Worm (Caenorhabditis elegans) whole organism, L2 larva: ENCODE data around the gene prk-2.

Source experiments
- C34F6.9 ChIP-seq: fragments of 150-350 bp; optimal IDR thresholded peaks from 2 replicates; lab custom pipeline; 2014; ENCODE audit warnings: missing biosample characterization, missing genetic modification characterization
- F13H6.1 ChIP-seq: sonication (generic microtip); optimal IDR thresholded peaks from 2 replicates; lab custom pipeline; 2016; ENCODE audit warnings: missing genetic modification characterization, missing compliant biosample characterization
- Y55F3AM.14 ChIP-seq: fragments of 200-800 bp; sonication (Bioruptor generic); optimal IDR thresholded peaks from 2 replicates; lab custom pipeline; 2018; ENCODE audit warnings: mild to moderate bottlenecking, missing genetic modification characterization, missing compliant biosample characterization
- ZK546.5 ChIP-seq: sonication (generic microtip); optimal IDR thresholded peaks from 2 replicates; lab custom pipeline; 2017; ENCODE audit warnings: missing biosample characterization, missing genetic modification characterization
- ama-1 ChIP-seq: fragments of 150-350 bp; optimal IDR thresholded peaks from 2 replicates; lab custom pipeline; 2018; ENCODE audit warnings: inconsistent platforms
- blmp-1 ChIP-seq: sonication (generic microtip); optimal IDR thresholded peaks from 2 replicates; lab custom pipeline; 2017; ENCODE audit warnings: missing genetic modification characterization, mild to moderate bottlenecking, missing compliant biosample characterization, antibody characterized with exemption, moderate library complexity; ENCODE audit not compliant: insufficient read depth
- ceh-16 ChIP-seq: fragments of 150-350 bp; optimal IDR thresholded peaks from 2 replicates; lab custom pipeline; 2014; ENCODE audit warnings: missing biosample characterization, missing genetic modification characterization
- crh-2 ChIP-seq: sonication (generic microtip); optimal IDR thresholded peaks from 2 replicates; lab custom pipeline; 2017; ENCODE audit warnings: missing biosample characterization, missing genetic modification characterization
- dmd-4 ChIP-seq: sonication (generic microtip); optimal IDR thresholded peaks from 2 replicates; lab custom pipeline; 2017; ENCODE audit warnings: missing biosample characterization, missing genetic modification characterization
- egl-27 ChIP-seq: sonication (generic microtip); optimal IDR thresholded peaks from 3 replicates; lab custom pipeline; 2017; ENCODE audit warnings: missing biosample characterization, missing genetic modification reagents, missing genetic modification characterization
- elt-1 ChIP-seq: fragments of 150-350 bp; optimal IDR thresholded peaks from 2 replicates; lab custom pipeline; 2014; ENCODE audit warnings: missing biosample characterization, missing genetic modification characterization
- elt-3 ChIP-seq: sonication (generic microtip); optimal IDR thresholded peaks from 2 replicates; lab custom pipeline; 2017; ENCODE audit warnings: missing biosample characterization, missing genetic modification characterization
- fos-1 ChIP-seq: fragments of 150-350 bp; optimal IDR thresholded peaks from 2 replicates; lab custom pipeline; 2014; ENCODE audit warnings: missing biosample characterization, missing genetic modification characterization
- gmeb-1 ChIP-seq: fragments of 150-350 bp; optimal IDR thresholded peaks from 2 replicates; lab custom pipeline; 2014; ENCODE audit warnings: missing biosample characterization, missing genetic modification characterization
- lin-13 ChIP-seq: fragments of 150-350 bp; optimal IDR thresholded peaks from 2 replicates; lab custom pipeline; 2014; ENCODE audit warnings: missing biosample characterization, missing genetic modification reagents, missing genetic modification characterization
- lin-39 ChIP-seq: fragments of 150-350 bp; optimal IDR thresholded peaks from 2 replicates; lab custom pipeline; 2014; ENCODE audit warnings: missing biosample characterization, missing genetic modification reagents, missing genetic modification characterization
- lsy-2 ChIP-seq, 2 experiments: fragments of 150-350 bp in 1 of 2; sonication (generic microtip) in 1 of 2; optimal IDR thresholded peaks; 2 replicates each; lab custom pipeline; 2014 to 2017; ENCODE audit warnings: missing biosample characterization in 2 of 2, missing genetic modification characterization in 2 of 2
- mab-5 ChIP-seq: fragments of 150-350 bp; optimal IDR thresholded peaks from 2 replicates; lab custom pipeline; 2014; ENCODE audit warnings: missing biosample characterization, missing genetic modification characterization
- mbf-1 ChIP-seq: sonication (generic microtip); optimal IDR thresholded peaks from 2 replicates; lab custom pipeline; 2017; ENCODE audit warnings: missing biosample characterization, missing genetic modification characterization
- mdl-1 ChIP-seq, 2 experiments: fragments of 150-350 bp in 1 of 2; sonication (generic microtip) in 1 of 2; optimal IDR thresholded peaks; 2 replicates each; lab custom pipeline; 2017; ENCODE audit warnings: missing biosample characterization in 2 of 2, missing genetic modification characterization in 2 of 2
- nhr-10 ChIP-seq: sonication (generic microtip); optimal IDR thresholded peaks from 2 replicates; lab custom pipeline; 2017; ENCODE audit warnings: missing biosample characterization, missing genetic modification characterization
- nhr-12 ChIP-seq: fragments of 150-350 bp; optimal IDR thresholded peaks from 2 replicates; lab custom pipeline; 2014; ENCODE audit warnings: missing biosample characterization, missing genetic modification characterization
- nhr-129 ChIP-seq: fragments of 150-350 bp; optimal IDR thresholded peaks from 2 replicates; lab custom pipeline; 2014; ENCODE audit warnings: missing biosample characterization, missing genetic modification characterization
- nhr-21 ChIP-seq: fragments of 150-350 bp; optimal IDR thresholded peaks from 2 replicates; lab custom pipeline; 2014; ENCODE audit warnings: missing biosample characterization, missing genetic modification characterization
- nhr-237 ChIP-seq: fragments of 150-350 bp; optimal IDR thresholded peaks from 2 replicates; lab custom pipeline; 2014; ENCODE audit warnings: missing biosample characterization, missing genetic modification characterization
- nhr-25 ChIP-seq: fragments of 150-350 bp; sonication (generic microtip); optimal IDR thresholded peaks from 3 replicates; lab custom pipeline; 2014; ENCODE audit warnings: missing biosample characterization, missing genetic modification characterization
- nhr-77 ChIP-seq: fragments of 150-350 bp; optimal IDR thresholded peaks from 2 replicates; lab custom pipeline; 2014; ENCODE audit warnings: missing biosample characterization, missing genetic modification characterization
- sem-4 ChIP-seq: fragments of 150-350 bp; optimal IDR thresholded peaks from 2 replicates; lab custom pipeline; 2014; ENCODE audit warnings: missing biosample characterization, missing genetic modification reagents, missing genetic modification characterization
- skn-1 ChIP-seq: sonication (generic microtip); optimal IDR thresholded peaks from 2 replicates; lab custom pipeline; 2017; ENCODE audit warnings: missing biosample characterization, missing genetic modification characterization
- sma-3 ChIP-seq: sonication (generic microtip); optimal IDR thresholded peaks from 2 replicates; lab custom pipeline; 2016; ENCODE audit warnings: missing genetic modification reagents, missing genetic modification characterization, missing compliant biosample characterization
- sma-9 ChIP-seq, 2 experiments: fragments of 150-350 bp in 1 of 2; sonication (generic microtip) in 1 of 2; optimal IDR thresholded peaks; 2 replicates each; lab custom pipeline; 2014 to 2016; ENCODE audit warnings: missing genetic modification characterization in 2 of 2, mild to moderate bottlenecking in 1 of 2, missing biosample characterization in 1 of 2, missing compliant biosample characterization in 1 of 2, missing genetic modification reagents in 1 of 2, moderate library complexity in 1 of 2
- snpc-4 ChIP-seq: fragments of 150-350 bp; optimal IDR thresholded peaks from 2 replicates; lab custom pipeline; 2014; ENCODE audit warnings: missing biosample characterization, missing genetic modification characterization
- unc-39 ChIP-seq: fragments of 150-350 bp; optimal IDR thresholded peaks from 2 replicates; lab custom pipeline; 2014; ENCODE audit warnings: missing biosample characterization, missing genetic modification characterization
- unc-55 ChIP-seq: fragments of 150-350 bp; sonication (generic microtip); optimal IDR thresholded peaks from 3 replicates; lab custom pipeline; 2014; ENCODE audit warnings: missing biosample characterization, missing genetic modification reagents, missing genetic modification characterization
- unc-62 ChIP-seq: fragments of 150-350 bp; optimal IDR thresholded peaks from 2 replicates; lab custom pipeline; 2014; ENCODE audit warnings: missing biosample characterization, missing genetic modification reagents, missing genetic modification characterization
- zag-1 ChIP-seq: fragments of 150-350 bp; optimal IDR thresholded peaks from 2 replicates; lab custom pipeline; 2014; ENCODE audit warnings: missing biosample characterization, missing genetic modification characterization
- ztf-1 ChIP-seq: fragments of 200-800 bp; sonication (Bioruptor generic); conservative IDR thresholded peaks from 2 replicates; pipeline ENCODE4 v1.3.6; 2022; ENCODE audit warnings: missing genetic modification characterization, missing compliant biosample characterization
- ztf-11 ChIP-seq: sonication (generic microtip); optimal IDR thresholded peaks from 2 replicates; lab custom pipeline; 2017; ENCODE audit warnings: missing biosample characterization, missing genetic modification characterization

The prk-2 gene

DNA sequence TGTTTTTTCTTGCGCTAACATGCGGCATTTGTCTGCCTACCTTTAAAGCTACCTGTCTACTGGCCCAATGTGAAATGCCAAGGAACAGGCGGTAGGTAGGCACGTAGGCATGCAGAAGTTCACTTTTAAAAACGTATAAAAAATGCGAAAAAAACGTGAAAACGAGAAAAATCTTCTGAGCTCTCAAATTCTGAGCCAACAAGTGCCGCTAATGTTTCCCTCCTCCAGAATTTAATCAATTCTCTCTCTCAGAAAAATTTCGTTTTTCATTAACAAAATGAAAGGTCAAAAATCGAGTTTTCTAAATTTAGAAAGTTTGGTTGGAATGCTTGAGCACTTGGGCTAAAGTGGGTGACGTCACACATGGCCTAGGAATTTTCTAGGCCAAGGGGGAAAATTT lies 12.5 kb upstream of the prk-2 start:
- TF ChIP-seq gmeb-1 (tag; lab: Kevin White, UChicago) (no peak), sma-9 (GFP tag; optimal IDR thresholded peaks at IDR 0.05; lab: Kevin White, UChicago) (no peak), sma-9 (tag; optimal IDR thresholded peaks at IDR 0.05; lab: Kevin White, UChicago) (no peak), lsy-2 (tag; optimal IDR thresholded peaks at IDR 0.05; lab: Kevin White, UChicago) (no peak), dmd-4 (tag; lab: Kevin White, UChicago) (no peak), nhr-237 (tag; lab: Kevin White, UChicago) (no peak), mbf-1 (tag; lab: Kevin White, UChicago) (no peak), lin-39 (tag; lab: Kevin White, UChicago) (no peak), skn-1 (no peak), unc-55 (no peak)

DNA sequence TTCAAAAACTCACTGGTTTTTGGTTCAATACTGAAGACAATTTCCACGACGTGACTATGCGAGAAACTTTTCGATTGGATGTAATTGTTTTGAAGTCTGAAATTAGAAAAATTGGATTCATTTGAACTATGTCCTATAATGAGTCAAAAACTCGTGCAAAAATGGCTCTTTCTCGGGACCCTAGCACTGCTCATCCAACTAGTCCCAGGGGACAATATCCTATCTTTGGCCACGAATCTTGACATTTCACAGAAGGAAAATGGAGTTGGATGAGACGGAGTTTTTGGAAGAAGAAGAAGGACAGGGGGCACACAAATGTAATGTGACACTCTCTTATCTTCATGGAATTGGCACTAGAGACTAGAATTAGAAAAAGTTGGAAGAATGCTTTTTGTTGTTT lies 11.9 kb upstream of the prk-2 start:
- TF ChIP-seq snpc-4 (peak; percentile 12), zag-1 (peak; percentile 14), ama-1 (no peak)

DNA sequence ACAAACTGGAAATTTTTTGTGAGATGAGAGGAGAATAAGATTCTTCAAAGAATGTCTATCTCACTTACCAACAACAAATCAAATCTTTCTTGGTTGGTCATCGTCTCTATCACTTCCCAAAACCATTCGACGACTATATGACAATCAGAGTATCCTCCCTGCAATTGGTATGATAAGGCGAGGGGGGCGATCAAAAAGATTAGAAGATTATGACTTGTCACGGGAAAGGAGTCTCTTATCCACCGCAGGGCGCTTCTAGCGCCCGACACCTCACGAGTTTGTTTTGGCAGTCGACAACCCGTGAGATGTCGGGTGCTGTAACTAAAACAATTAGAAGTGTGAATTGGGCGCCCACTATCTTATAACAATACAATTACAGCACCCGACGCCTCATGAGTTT lies 7.7 kb upstream of the prk-2 start:
- peak; percentile 16 for TF ChIP-seq gmeb-1 (tag; lab: Kevin White, UChicago)
- TF ChIP-seq blmp-1 (tag; lab: Kevin White, UChicago): peak; percentile 24
- no peak for TF ChIP-seq ztf-1
- peak; percentile 46 for TF ChIP-seq sma-3 (GFP tag; lab: Kevin White, UChicago)
- peak; percentile 37 for TF ChIP-seq sma-9 (GFP tag; optimal IDR thresholded peaks at IDR 0.05; lab: Kevin White, UChicago)
- TF ChIP-seq sma-9 (tag; optimal IDR thresholded peaks at IDR 0.05; lab: Kevin White, UChicago): no peak
- TF ChIP-seq snpc-4: peak; percentile 91
- TF ChIP-seq ZK546.5 (tag; lab: Kevin White, UChicago): no peak
- TF ChIP-seq unc-55: no peak
- TF ChIP-seq Y55F3AM.14 (GFP tag; lab: Kevin White, UChicago): no peak
- TF ChIP-seq lsy-2 (tag; optimal IDR thresholded peaks at IDR 0.05; lab: Kevin White, UChicago): no peak
- peak; percentile 48 for TF ChIP-seq lin-13 (GFP tag; lab: Kevin White, UChicago)
- TF ChIP-seq nhr-21 (tag; lab: Kevin White, UChicago): peak; percentile 42
- TF ChIP-seq, all 48 proteins: peak for 7

DNA sequence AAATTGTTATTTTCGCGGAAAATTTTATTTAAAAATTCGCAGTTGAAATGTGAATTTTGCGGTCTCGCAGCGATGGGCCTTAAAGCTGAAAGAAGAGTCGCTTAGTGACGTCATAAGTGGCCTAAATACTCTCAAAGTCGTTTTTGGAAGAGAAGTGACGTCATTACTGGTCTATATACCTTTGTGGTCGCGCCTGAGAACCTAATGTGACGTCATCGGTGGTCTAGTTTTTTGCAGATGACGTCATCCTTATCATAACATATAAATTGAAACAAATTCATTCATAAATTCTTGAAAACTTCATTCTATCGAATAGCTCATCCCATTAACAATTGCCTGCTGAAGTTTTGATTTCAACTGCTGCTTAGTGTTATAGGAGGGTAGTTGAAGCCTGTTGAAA lies 7.1 kb upstream of the prk-2 start:
- no peak for TF ChIP-seq sem-4 (tag; lab: Kevin White, UChicago)
- no peak for TF ChIP-seq gmeb-1 (tag; lab: Kevin White, UChicago)
- no peak for TF ChIP-seq ztf-11 (tag; lab: Kevin White, UChicago)
- TF ChIP-seq nhr-237 (tag; lab: Kevin White, UChicago): no peak
- no peak for TF ChIP-seq ceh-16
- TF ChIP-seq nhr-129 (tag; lab: Kevin White, UChicago): no peak
- TF ChIP-seq elt-1 (tag; lab: Kevin White, UChicago): no peak
- no peak for TF ChIP-seq nhr-12 (tag; lab: Kevin White, UChicago)
- TF ChIP-seq, all 48 proteins: peak for 0

DNA sequence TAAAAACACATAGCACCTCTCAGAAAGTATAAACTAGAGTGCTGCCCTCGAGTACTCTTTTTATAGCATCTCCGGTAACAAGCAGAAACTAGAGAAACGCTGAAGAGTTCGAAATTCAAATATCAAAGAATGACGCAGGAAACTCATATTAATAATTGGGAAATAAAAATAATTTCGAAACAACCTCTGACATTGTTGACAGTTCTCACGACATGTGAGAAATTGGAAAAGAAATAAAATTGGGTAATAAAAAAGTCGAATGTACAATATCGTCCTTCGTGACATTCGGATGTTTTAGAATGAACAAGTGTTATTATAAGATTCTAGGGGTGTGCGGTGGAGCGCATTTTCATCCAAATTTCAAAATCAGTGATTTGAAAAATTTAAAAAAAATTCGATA lies 2.3 kb upstream of the prk-2 start:
- TF ChIP-seq unc-55: no peak
- no peak for TF ChIP-seq lsy-2 (tag; optimal IDR thresholded peaks at IDR 0.05; lab: Kevin White, UChicago)
- no peak for TF ChIP-seq nhr-10 (tag; lab: Kevin White, UChicago)
- no peak for TF ChIP-seq blmp-1 (tag; lab: Kevin White, UChicago)

DNA sequence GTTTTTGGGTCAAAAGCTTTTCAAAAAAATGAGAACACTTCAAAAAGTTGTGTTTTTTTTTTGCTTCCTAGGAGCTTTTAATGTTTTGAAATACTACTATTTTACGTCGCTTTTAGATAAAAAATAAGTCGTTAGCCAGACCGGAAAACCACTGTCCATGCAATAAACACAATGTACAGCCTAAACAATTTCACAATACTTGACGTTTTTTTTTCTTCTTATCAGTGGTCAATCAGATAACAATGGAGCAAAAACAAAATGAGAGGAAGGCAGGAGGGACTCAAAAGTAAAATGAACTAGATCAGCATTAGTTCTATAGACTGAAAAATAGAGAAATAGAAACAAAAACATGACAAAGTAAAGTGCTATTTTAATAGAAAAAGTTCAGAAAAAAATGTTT lies 761 bp upstream of the prk-2 start:
- TF ChIP-seq fos-1 (peak; percentile 23), nhr-129 (tag; lab: Kevin White, UChicago) (no peak)

DNA sequence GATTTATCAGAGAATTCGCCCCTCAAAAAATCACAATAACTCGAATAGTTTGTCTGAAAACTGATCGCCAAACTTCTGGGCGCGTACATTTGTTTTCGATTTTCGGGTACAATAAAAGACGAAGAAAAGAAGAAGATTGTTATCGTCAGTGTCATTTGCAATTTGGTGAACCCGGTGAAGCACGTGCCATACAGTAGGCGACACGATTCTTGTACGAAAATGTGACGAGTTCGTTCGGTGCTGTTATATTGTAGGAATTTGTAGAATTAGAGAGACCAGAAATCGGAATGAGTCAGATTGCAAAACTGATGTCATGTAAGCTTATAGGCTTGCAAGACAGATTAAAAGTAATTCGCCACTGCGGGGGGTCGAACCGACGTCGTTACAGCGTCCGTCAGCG lies 2.2 kb downstream of the prk-2 start:
- TF ChIP-seq sma-3 (GFP tag; lab: Kevin White, UChicago) (peak; percentile 22), mdl-1 (tag; optimal IDR thresholded peaks at IDR 0.05; lab: Kevin White, UChicago) (no peak), unc-39 (no peak), unc-62 (GFP tag; lab: Kevin White, UChicago) (no peak), Y55F3AM.14 (GFP tag; lab: Kevin White, UChicago) (no peak), F13H6.1 (tag; lab: Kevin White, UChicago) (no peak), C34F6.9 (tag; lab: Kevin White, UChicago) (no peak), ama-1 (no peak), elt-3 (tag; lab: Kevin White, UChicago) (no peak), mab-5 (no peak), skn-1 (no peak), nhr-25 (tag; lab: Kevin White, UChicago) (peak; percentile 61), egl-27 (tag; lab: Kevin White, UChicago) (no peak), snpc-4 (no peak), sem-4 (tag; lab: Kevin White, UChicago) (no peak), nhr-77 (tag; lab: Kevin White, UChicago) (no peak), dmd-4 (tag; lab: Kevin White, UChicago) (no peak), crh-2 (tag; lab: Kevin White, UChicago) (no peak), nhr-237 (tag; lab: Kevin White, UChicago) (no peak), gmeb-1 (tag; lab: Kevin White, UChicago) (no peak), sma-9 (GFP tag; optimal IDR thresholded peaks at IDR 0.05; lab: Kevin White, UChicago) (peak; percentile 27), sma-9 (tag; optimal IDR thresholded peaks at IDR 0.05; lab: Kevin White, UChicago) (no peak), unc-55 (no peak)
